Fruit fly (Drosophila melanogaster) whole organism, prepupa: Measurements from ENCODE around the gene loco.

Experiments used
- Blimp-1 ChIP-seq: fragments of 200-800 bp; sonication (Bioruptor generic); optimal IDR thresholded peaks from 3 replicates; lab custom pipeline; 2017; ENCODE audit warnings: missing biosample characterization, missing genetic modification characterization, mild to moderate bottlenecking, moderate library complexity, missing genetic modification reagents
- CG10669 ChIP-seq: fragments of 200-800 bp; sonication (Bioruptor generic); optimal IDR thresholded peaks from 3 replicates; lab custom pipeline; 2018; ENCODE audit warnings: missing biosample characterization, mild to moderate bottlenecking, missing genetic modification characterization, moderate library complexity
- CG11294 ChIP-seq: fragments of 200-800 bp; sonication (Bioruptor generic); IDR thresholded peaks from 2 replicates; pipeline ENCODE4 v1.3.6; 2022; ENCODE audit warnings: missing biosample characterization, missing genetic modification characterization
- CG11762 ChIP-seq: fragments of 200-800 bp; sonication (Bioruptor generic); optimal IDR thresholded peaks from 3 replicates; lab custom pipeline; 2016; ENCODE audit warnings: missing biosample characterization, missing genetic modification characterization; ENCODE audit not compliant: insufficient read depth
- CG11902 ChIP-seq: fragments of 200-800 bp; sonication (Bioruptor generic); optimal IDR thresholded peaks from 3 replicates; lab custom pipeline; 2016; ENCODE audit warnings: missing biosample characterization, missing genetic modification characterization
- CG15336 ChIP-seq: fragments of 200-800 bp; sonication (Bioruptor generic); IDR thresholded peaks from 2 replicates; pipeline ENCODE4 v1.3.6; 2022; ENCODE audit warnings: missing biosample characterization, missing genetic modification characterization
- CG1621 ChIP-seq: fragments of 200-800 bp; sonication (Bioruptor generic); optimal IDR thresholded peaks from 3 replicates; lab custom pipeline; 2018; ENCODE audit warnings: missing biosample characterization, mild to moderate bottlenecking, missing genetic modification characterization
- CG16779 ChIP-seq: fragments of 200-800 bp; sonication (Bioruptor generic); optimal IDR thresholded peaks from 3 replicates; lab custom pipeline; 2017; ENCODE audit warnings: missing biosample characterization, mild to moderate bottlenecking, missing genetic modification characterization
- CG3032 ChIP-seq: fragments of 200-800 bp; optimal IDR thresholded peaks from 2 replicates; lab custom pipeline; 2019; ENCODE audit warnings: missing biosample characterization, mild to moderate bottlenecking, missing genetic modification characterization, moderate library complexity
- CG31627 ChIP-seq: fragments of 200-800 bp; sonication (Bioruptor generic); optimal IDR thresholded peaks from 3 replicates; lab custom pipeline; 2016; ENCODE audit warnings: missing biosample characterization, missing genetic modification characterization
- CG32006 ChIP-seq: fragments of 200-800 bp; sonication (Bioruptor generic); optimal IDR thresholded peaks from 3 replicates; lab custom pipeline; 2017; ENCODE audit warnings: missing biosample characterization, mild to moderate bottlenecking, missing genetic modification characterization
- CG34406 ChIP-seq: fragments of 200-800 bp; sonication (Bioruptor generic); optimal IDR thresholded peaks from 3 replicates; lab custom pipeline; 2016; ENCODE audit warnings: missing biosample characterization, missing genetic modification characterization
- CG3919 ChIP-seq: fragments of 200-800 bp; sonication (Bioruptor generic); optimal IDR thresholded peaks from 3 replicates; lab custom pipeline; 2016; ENCODE audit warnings: missing biosample characterization, missing genetic modification characterization
- CG4318 ChIP-seq: fragments of 200-800 bp; sonication (Bioruptor generic); optimal IDR thresholded peaks from 3 replicates; lab custom pipeline; 2017; ENCODE audit warnings: missing biosample characterization, mild to moderate bottlenecking, missing genetic modification characterization
- CG6276 ChIP-seq: fragments of 200-800 bp; sonication (Bioruptor generic); optimal IDR thresholded peaks from 2 replicates; lab custom pipeline; 2017; ENCODE audit warnings: missing biosample characterization, mild to moderate bottlenecking, missing genetic modification characterization
- CG6792 ChIP-seq: fragments of 200-800 bp; sonication (Bioruptor generic); optimal IDR thresholded peaks from 3 replicates; lab custom pipeline; 2016; ENCODE audit warnings: missing biosample characterization, missing genetic modification characterization
- CG6808 ChIP-seq: fragments of 200-800 bp; sonication (Bioruptor generic); optimal IDR thresholded peaks from 3 replicates; lab custom pipeline; 2017; ENCODE audit warnings: missing biosample characterization, missing genetic modification characterization, mild to moderate bottlenecking, moderate library complexity, missing genetic modification reagents
- CG6854 ChIP-seq: fragments of 200-800 bp; sonication (Bioruptor generic); optimal IDR thresholded peaks from 2 replicates; lab custom pipeline; 2017; ENCODE audit warnings: missing biosample characterization, mild to moderate bottlenecking, missing genetic modification characterization
- CG8119 ChIP-seq: fragments of 200-800 bp; sonication (Bioruptor generic); IDR thresholded peaks from 3 replicates; pipeline ENCODE4 v1.3.6; 2022; ENCODE audit warnings: missing biosample characterization, missing genetic modification characterization
- CG8319 ChIP-seq: fragments of 200-800 bp; sonication (Bioruptor generic); optimal IDR thresholded peaks from 3 replicates; lab custom pipeline; 2016; ENCODE audit warnings: missing biosample characterization, missing genetic modification characterization
- CG8632 ChIP-seq: fragments of 200-800 bp; sonication (Bioruptor generic); optimal IDR thresholded peaks from 3 replicates; lab custom pipeline; 2016; ENCODE audit warnings: missing biosample characterization, missing genetic modification characterization
- Eip93F ChIP-seq: fragments of 200-800 bp; sonication (Bioruptor generic); optimal IDR thresholded peaks from 2 replicates; lab custom pipeline; 2016; ENCODE audit warnings: missing biosample characterization, mild to moderate bottlenecking, missing genetic modification characterization
- Ets21C ChIP-seq: fragments of 200-800 bp; sonication (Bioruptor generic); optimal IDR thresholded peaks from 3 replicates; lab custom pipeline; 2016; ENCODE audit warnings: missing biosample characterization, missing genetic modification characterization
- Ets96B ChIP-seq: fragments of 200-800 bp; optimal IDR thresholded peaks from 2 replicates; lab custom pipeline; 2019; ENCODE audit warnings: missing biosample characterization, mild to moderate bottlenecking, missing genetic modification characterization, moderate library complexity
- Gug ChIP-seq: fragments of 200-800 bp; sonication (Bioruptor generic); IDR thresholded peaks from 2 replicates; pipeline ENCODE4 v1.3.6; 2022; ENCODE audit warnings: missing biosample characterization, missing genetic modification characterization
- Hr38 ChIP-seq: sonication (Bioruptor generic); optimal IDR thresholded peaks from 2 replicates; lab custom pipeline; 2016; ENCODE audit warnings: missing biosample characterization, missing genetic modification characterization
- Hr39 ChIP-seq: fragments of 200-800 bp; sonication (Bioruptor generic); optimal IDR thresholded peaks from 2 replicates; lab custom pipeline; 2016; ENCODE audit warnings: missing biosample characterization, missing genetic modification characterization
- Hr4 ChIP-seq: fragments of 200-800 bp; sonication (Bioruptor generic); optimal IDR thresholded peaks from 3 replicates; lab custom pipeline; 2016; ENCODE audit warnings: missing biosample characterization, missing genetic modification characterization
- Lpt ChIP-seq: fragments of 200-800 bp; sonication (Bioruptor generic); optimal IDR thresholded peaks from 3 replicates; lab custom pipeline; 2016; ENCODE audit warnings: missing biosample characterization, missing genetic modification characterization
- Met ChIP-seq: fragments of 200-800 bp; sonication (Bioruptor generic); optimal IDR thresholded peaks from 3 replicates; lab custom pipeline; 2016; ENCODE audit warnings: missing biosample characterization, missing genetic modification characterization
- OdsH ChIP-seq: fragments of 200-800 bp; sonication (Bioruptor generic); optimal IDR thresholded peaks from 3 replicates; lab custom pipeline; 2016; ENCODE audit warnings: missing biosample characterization, missing genetic modification characterization
- Smox ChIP-seq: fragments of 200-800 bp; sonication (Bioruptor generic); optimal IDR thresholded peaks from 3 replicates; lab custom pipeline; 2016; ENCODE audit warnings: missing biosample characterization, missing genetic modification characterization
- Sox102F ChIP-seq: fragments of 200-800 bp; sonication (Bioruptor generic); optimal IDR thresholded peaks from 2 replicates; lab custom pipeline; 2016; ENCODE audit warnings: missing biosample characterization, mild to moderate bottlenecking, missing genetic modification characterization
- Sox14 ChIP-seq: fragments of 200-800 bp; sonication (Bioruptor generic); optimal IDR thresholded peaks from 3 replicates; lab custom pipeline; 2016; ENCODE audit warnings: missing biosample characterization, missing genetic modification characterization
- Sox15 ChIP-seq: fragments of 200-800 bp; sonication (Bioruptor generic); optimal IDR thresholded peaks from 3 replicates; lab custom pipeline; 2016; ENCODE audit warnings: missing biosample characterization, missing genetic modification characterization
- achi ChIP-seq: fragments of 200-800 bp; sonication (Bioruptor generic); optimal IDR thresholded peaks from 3 replicates; lab custom pipeline; 2016; ENCODE audit warnings: missing biosample characterization, missing genetic modification characterization
- acj6 ChIP-seq: fragments of 200-800 bp; sonication (Bioruptor generic); optimal IDR thresholded peaks from 3 replicates; lab custom pipeline; 2016; ENCODE audit warnings: missing biosample characterization, missing genetic modification characterization
- cyc ChIP-seq: fragments of 200-800 bp; sonication (Bioruptor generic); optimal IDR thresholded peaks from 3 replicates; lab custom pipeline; 2016; ENCODE audit warnings: missing biosample characterization, missing genetic modification characterization
- dsx ChIP-seq: fragments of 200-800 bp; optimal IDR thresholded peaks from 3 replicates; lab custom pipeline; 2019; ENCODE audit warnings: missing biosample characterization, mild to moderate bottlenecking, missing genetic modification characterization, moderate library complexity; ENCODE audit not compliant: poor library complexity, severe bottlenecking
- esn ChIP-seq: fragments of 200-800 bp; sonication (Bioruptor generic); optimal IDR thresholded peaks from 2 replicates; lab custom pipeline; 2016; ENCODE audit warnings: missing biosample characterization, mild to moderate bottlenecking, missing genetic modification characterization, moderate library complexity
- fd59A ChIP-seq: fragments of 200-800 bp; sonication (Bioruptor generic); optimal IDR thresholded peaks from 2 replicates; lab custom pipeline; 2017; ENCODE audit warnings: missing biosample characterization, mild to moderate bottlenecking, missing genetic modification characterization, missing genetic modification reagents
- fkh ChIP-seq: fragments of 200-800 bp; sonication (Bioruptor generic); optimal IDR thresholded peaks from 3 replicates; lab custom pipeline; 2017; ENCODE audit warnings: missing biosample characterization, mild to moderate bottlenecking, missing genetic modification characterization, moderate library complexity
- lz ChIP-seq: fragments of 200-800 bp; sonication (Bioruptor generic); optimal IDR thresholded peaks from 3 replicates; lab custom pipeline; 2016; ENCODE audit warnings: missing biosample characterization, missing genetic modification characterization
- net ChIP-seq: fragments of 200-800 bp; sonication (Bioruptor generic); optimal IDR thresholded peaks from 3 replicates; lab custom pipeline; 2016; ENCODE audit warnings: missing biosample characterization, missing genetic modification characterization
- pdm3 ChIP-seq: fragments of 200-800 bp; sonication (Bioruptor generic); optimal IDR thresholded peaks from 3 replicates; lab custom pipeline; 2016; ENCODE audit warnings: missing biosample characterization, missing genetic modification characterization
- salr ChIP-seq, 2 experiments: fragments of 200-800 bp; sonication (Bioruptor generic); optimal IDR thresholded peaks; 3 replicates each; lab custom pipeline; 2016 to 2018; ENCODE audit warnings: missing biosample characterization in 2 of 2, missing genetic modification characterization in 2 of 2, mild to moderate bottlenecking in 1 of 2
- spab ChIP-seq: fragments of 200-800 bp; sonication (Bioruptor generic); optimal IDR thresholded peaks from 2 replicates; lab custom pipeline; 2017; ENCODE audit warnings: missing biosample characterization, mild to moderate bottlenecking, missing genetic modification characterization, missing genetic modification reagents
- svp ChIP-seq: fragments of 200-800 bp; sonication (Bioruptor generic); peaks from one replicate; lab custom pipeline; 2016; ENCODE audit warnings: missing biosample characterization, missing genetic modification characterization
- vri ChIP-seq: fragments of 200-800 bp; sonication (Bioruptor generic); optimal IDR thresholded peaks from 3 replicates; lab custom pipeline; 2016; ENCODE audit warnings: missing biosample characterization, mild to moderate bottlenecking, missing genetic modification characterization

Gene loco

DNA sequence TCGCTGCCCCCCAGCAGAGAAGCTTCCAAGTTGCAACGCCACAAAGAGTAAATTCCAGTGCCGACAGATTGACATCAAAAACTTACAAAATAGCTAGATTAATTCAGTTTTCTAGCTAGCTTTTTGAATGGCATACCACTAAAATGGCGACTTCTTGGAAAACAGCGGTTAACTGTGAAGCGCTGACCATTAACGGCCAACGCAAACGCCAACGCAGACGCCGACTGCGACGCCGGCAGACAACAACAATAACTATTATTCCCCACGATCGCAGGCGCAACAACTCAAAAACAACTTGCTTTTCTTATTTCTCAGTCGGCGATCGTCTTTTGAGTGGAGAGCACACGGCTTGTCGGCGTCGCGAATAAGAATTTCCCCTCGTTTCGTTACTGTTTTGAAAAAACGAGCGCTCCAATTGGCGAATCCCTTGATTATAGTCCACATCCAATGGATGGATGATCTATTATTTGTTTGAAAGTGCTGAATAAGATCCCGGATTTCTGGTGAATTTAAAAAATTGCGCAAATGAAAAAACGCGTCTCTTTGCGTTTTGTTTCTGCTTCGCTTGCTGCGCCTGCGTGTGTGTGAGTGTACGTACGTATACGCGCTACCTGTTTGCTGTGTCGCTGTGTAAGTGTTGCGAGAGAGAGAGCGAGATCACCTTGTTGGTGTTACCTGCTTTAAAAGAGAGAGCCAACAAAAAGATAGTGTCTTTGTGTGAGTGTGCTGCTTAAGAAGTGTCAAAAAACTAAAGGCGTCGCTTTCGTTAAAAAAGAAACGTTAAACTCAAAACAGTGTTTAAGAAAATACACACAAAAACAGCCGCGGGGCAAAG lies 27.5 kb upstream of the loco start (continued):
- TF ChIP-seq CG11902 (GFP tag; lab: Kevin White, UChicago) = no peak

DNA sequence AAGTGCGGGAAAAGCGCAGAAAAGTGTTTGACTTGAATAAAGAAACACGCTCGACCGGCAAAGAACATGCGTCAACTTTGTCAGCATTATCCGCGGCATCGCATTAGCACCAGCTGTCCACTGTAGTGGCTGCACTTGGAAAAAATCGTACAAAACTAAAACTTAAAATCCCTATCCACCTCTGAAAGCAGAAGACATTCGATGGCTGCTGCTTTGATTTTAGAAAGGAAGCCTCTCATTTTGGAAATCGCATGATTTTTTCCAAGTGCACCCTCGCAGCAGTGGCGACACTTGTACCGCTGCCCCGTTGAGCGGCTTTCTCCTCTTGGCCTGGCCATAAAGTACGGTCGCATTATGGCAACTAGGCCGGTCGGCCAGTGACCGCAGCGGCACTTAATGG lies 25.1 kb upstream of the loco start:
- TF ChIP-seq Hr4 (GFP tag; lab: Kevin White, UChicago) (peak; percentile 92), Sox14 (GFP tag; lab: Kevin White, UChicago) (peak; percentile 59), Hr39 (peak; percentile 13), salr (GFP tag; optimal IDR thresholded peaks at IDR 0.05; lab: Kevin White, UChicago) (peak in 1 of 2 experiments; percentile 69), CG1621 (tag; lab: Kevin White, UChicago) (no peak), CG6792 (GFP tag; lab: Kevin White, UChicago) (peak; percentile 49), CG6808 (no peak), OdsH (GFP tag; lab: Kevin White, UChicago) (peak; percentile 75), CG6276 (peak; percentile 71), pdm3 (GFP tag; lab: Kevin White, UChicago) (peak; percentile 77), acj6 (GFP tag; lab: Kevin White, UChicago) (peak; percentile 66), CG4318 (GFP tag; lab: Kevin White, UChicago) (peak; percentile 86), CG8632 (GFP tag; lab: Kevin White, UChicago) (peak; percentile 26), fd59A (GFP tag; lab: Kevin White, UChicago) (peak; percentile 12), CG31627 (GFP tag; lab: Kevin White, UChicago) (peak; percentile 30), vri (no peak), Sox15 (GFP tag; lab: Kevin White, UChicago) (no peak), cyc (no peak), Eip93F (GFP tag; lab: Kevin White, UChicago) (no peak), CG32006 (peak; percentile 94), net (peak; percentile 75), CG11294 (GFP tag; lab: Robert Waterston, UW) (peak; percentile 65), CG6854 (GFP tag; lab: Kevin White, UChicago) (no peak), CG10669 (no peak), fkh (GFP tag; lab: Kevin White, UChicago) (no peak), Hr38 (GFP tag; lab: Kevin White, UChicago) (no peak), Ets21C (GFP tag; lab: Kevin White, UChicago) (no peak), CG8319 (GFP tag; lab: Kevin White, UChicago) (no peak), Ets96B (tag; lab: Kevin White, UChicago) (no peak), CG34406 (GFP tag; lab: Kevin White, UChicago) (peak; percentile 38), Gug (peak; percentile 76), Lpt (GFP tag; lab: Kevin White, UChicago) (peak; percentile 61), CG3919 (GFP tag; lab: Kevin White, UChicago) (peak; percentile 67), achi (GFP tag; lab: Kevin White, UChicago) (peak; percentile 70), CG11762 (peak; percentile 5), CG15336 (GFP tag; lab: Robert Waterston, UW) (peak; percentile 90), Blimp-1 (GFP tag; lab: Kevin White, UChicago) (no peak), spab (no peak), svp (GFP tag; lab: Kevin White, UChicago) (no peak), lz (peak; percentile 10), CG16779 (tag; lab: Kevin White, UChicago) (no peak), dsx (GFP tag; lab: Kevin White, UChicago) (no peak), esn (GFP tag; lab: Kevin White, UChicago) (no peak), Smox (GFP tag; lab: Kevin White, UChicago) (no peak), Sox102F (no peak), CG3032 (no peak), CG8119 (GFP tag; lab: Robert Waterston, UW) (peak; percentile 92), Met (GFP tag; lab: Kevin White, UChicago) (no peak)
